Worm (Caenorhabditis elegans) whole organism, mixed stage, embryonic: ENCODE measurements around the gene ttll-5.

Source experiments
- M03D4.4 ChIP-seq: sonication (generic microtip); optimal IDR thresholded peaks from 2 replicates; lab custom pipeline; 2017; ENCODE audit warnings: mild to moderate bottlenecking, missing genetic modification characterization, missing compliant biosample characterization
- blmp-1 ChIP-seq: fragments of 150-350 bp; optimal IDR thresholded peaks from 2 replicates; lab custom pipeline; 2014; ENCODE audit warnings: missing biosample characterization, missing genetic modification characterization
- ceh-43 ChIP-seq: fragments of 200-800 bp; sonication (Bioruptor generic); optimal IDR thresholded peaks from 2 replicates; lab custom pipeline; 2018; ENCODE audit warnings: mild to moderate bottlenecking, missing genetic modification characterization, moderate library complexity, missing compliant biosample characterization
- ceh-83 ChIP-seq: fragments of 200-800 bp; sonication (Bioruptor generic); optimal IDR thresholded peaks from 2 replicates; lab custom pipeline; 2018; ENCODE audit warnings: mild to moderate bottlenecking, missing genetic modification characterization, missing compliant biosample characterization
- drap-1 ChIP-seq: fragments of 200-800 bp; sonication (Bioruptor generic); optimal IDR thresholded peaks from 3 replicates; lab custom pipeline; 2018; ENCODE audit warnings: mild to moderate bottlenecking, missing genetic modification characterization, missing compliant biosample characterization
- elt-1 ChIP-seq: sonication (generic microtip); optimal IDR thresholded peaks from 2 replicates; lab custom pipeline; 2017; ENCODE audit warnings: missing genetic modification characterization, mild to moderate bottlenecking, missing compliant biosample characterization, antibody characterized with exemption, moderate library complexity, borderline replicate concordance; ENCODE audit not compliant: insufficient read depth
- elt-3 ChIP-seq: fragments of 150-350 bp; optimal IDR thresholded peaks from 2 replicates; lab custom pipeline; 2014; ENCODE audit warnings: missing biosample characterization, missing genetic modification characterization
- ham-2 ChIP-seq: fragments of 200-800 bp; sonication (Bioruptor generic); optimal IDR thresholded peaks from 2 replicates; lab custom pipeline; 2018; ENCODE audit warnings: mild to moderate bottlenecking, missing genetic modification characterization, missing compliant biosample characterization
- hlh-1 ChIP-seq: fragments of 150-350 bp; optimal IDR thresholded peaks from 2 replicates; lab custom pipeline; 2014; ENCODE audit warnings: missing biosample characterization, missing genetic modification reagents, missing genetic modification characterization
- lin-32 ChIP-seq: fragments of 200-800 bp; sonication (Bioruptor generic); optimal IDR thresholded peaks from 2 replicates; lab custom pipeline; 2018; ENCODE audit warnings: mild to moderate bottlenecking, missing genetic modification characterization, missing compliant biosample characterization
- lsy-2 ChIP-seq: fragments of 150-350 bp; optimal IDR thresholded peaks from 2 replicates; lab custom pipeline; 2014; ENCODE audit warnings: missing biosample characterization, missing genetic modification characterization
- mab-5 ChIP-seq: fragments of 150-350 bp; optimal IDR thresholded peaks from 2 replicates; lab custom pipeline; 2014; ENCODE audit warnings: missing biosample characterization, missing genetic modification characterization
- nhr-12 ChIP-seq: fragments of 150-350 bp; optimal IDR thresholded peaks from 2 replicates; lab custom pipeline; 2014; ENCODE audit warnings: missing biosample characterization, missing genetic modification characterization
- nhr-2 ChIP-seq: fragments of 150-350 bp; optimal IDR thresholded peaks from 2 replicates; lab custom pipeline; 2014; ENCODE audit warnings: missing biosample characterization, missing genetic modification characterization
- nhr-237 ChIP-seq: fragments of 150-350 bp; optimal IDR thresholded peaks from 2 replicates; lab custom pipeline; 2014; ENCODE audit warnings: missing biosample characterization, missing genetic modification characterization
- nhr-28 ChIP-seq: fragments of 150-350 bp; optimal IDR thresholded peaks from 2 replicates; lab custom pipeline; 2014; ENCODE audit warnings: missing biosample characterization, missing genetic modification characterization
- nhr-76 ChIP-seq: sonication (generic microtip); optimal IDR thresholded peaks from 2 replicates; lab custom pipeline; 2017; ENCODE audit warnings: missing biosample characterization, missing genetic modification characterization
- pha-4 ChIP-seq: fragments of 150-350 bp; optimal IDR thresholded peaks from 2 replicates; lab custom pipeline; 2018; ENCODE audit warnings: missing biosample characterization, missing genetic modification reagents, missing genetic modification characterization
- sem-2 ChIP-seq: fragments of 200-800 bp; sonication (Bioruptor generic); optimal IDR thresholded peaks from 2 replicates; lab custom pipeline; 2018; ENCODE audit warnings: mild to moderate bottlenecking, missing genetic modification characterization, missing compliant biosample characterization
- snpc-4 ChIP-seq: fragments of 150-350 bp; optimal IDR thresholded peaks from 2 replicates; lab custom pipeline; 2014; ENCODE audit warnings: missing biosample characterization, missing genetic modification characterization
- sptf-1 ChIP-seq: sonication (generic microtip); optimal IDR thresholded peaks from 2 replicates; lab custom pipeline; 2017; ENCODE audit warnings: mild to moderate bottlenecking, missing genetic modification characterization, moderate library complexity, missing compliant biosample characterization
- tbx-8 ChIP-seq: fragments of 200-800 bp; sonication (Bioruptor generic); optimal IDR thresholded peaks from 2 replicates; lab custom pipeline; 2018; ENCODE audit warnings: mild to moderate bottlenecking, missing genetic modification characterization, moderate library complexity, missing compliant biosample characterization
- unc-120 ChIP-seq: sonication (generic microtip); optimal IDR thresholded peaks from 2 replicates; lab custom pipeline; 2017; ENCODE audit warnings: missing genetic modification characterization, missing compliant biosample characterization; ENCODE audit not compliant: poor library complexity, severe bottlenecking
- unc-39 ChIP-seq: fragments of 150-350 bp; optimal IDR thresholded peaks from 2 replicates; lab custom pipeline; 2014; ENCODE audit warnings: missing biosample characterization, missing genetic modification characterization
- unc-62 ChIP-seq: fragments of 150-350 bp; optimal IDR thresholded peaks from 2 replicates; lab custom pipeline; 2014; ENCODE audit warnings: missing biosample characterization, missing genetic modification reagents, missing genetic modification characterization
- zip-8 ChIP-seq: fragments of 150-350 bp; optimal IDR thresholded peaks from 2 replicates; lab custom pipeline; 2014; ENCODE audit warnings: missing biosample characterization, missing genetic modification characterization
- ztf-11 ChIP-seq: fragments of 150-350 bp; optimal IDR thresholded peaks from 2 replicates; lab custom pipeline; 2014; ENCODE audit warnings: missing biosample characterization, missing genetic modification characterization

ttll-5 gene

DNA sequence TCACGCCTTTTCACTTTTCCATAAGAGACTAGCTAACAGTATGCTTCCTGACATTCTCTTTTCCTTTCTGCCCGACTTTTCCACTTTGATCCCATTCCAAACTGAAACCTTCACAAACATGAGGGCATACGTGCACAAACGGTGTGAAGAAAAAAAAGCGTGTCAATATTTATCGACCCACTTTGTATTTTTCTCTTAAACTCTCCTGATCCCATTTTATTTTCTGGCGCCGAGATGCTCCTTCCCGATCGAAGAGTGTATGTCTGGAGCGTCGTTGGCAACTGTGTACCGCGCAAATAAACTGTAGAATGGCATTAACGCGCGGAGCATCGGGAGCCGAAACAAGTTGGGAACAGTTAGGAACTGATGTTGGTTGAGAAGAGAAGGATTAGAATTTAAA is 20.7 kb downstream of the ttll-5 start:
- TF ChIP-seq tbx-8 = no peak
- TF ChIP-seq nhr-237 = peak; percentile 27
- TF ChIP-seq, all 35 proteins: peak for 1

DNA sequence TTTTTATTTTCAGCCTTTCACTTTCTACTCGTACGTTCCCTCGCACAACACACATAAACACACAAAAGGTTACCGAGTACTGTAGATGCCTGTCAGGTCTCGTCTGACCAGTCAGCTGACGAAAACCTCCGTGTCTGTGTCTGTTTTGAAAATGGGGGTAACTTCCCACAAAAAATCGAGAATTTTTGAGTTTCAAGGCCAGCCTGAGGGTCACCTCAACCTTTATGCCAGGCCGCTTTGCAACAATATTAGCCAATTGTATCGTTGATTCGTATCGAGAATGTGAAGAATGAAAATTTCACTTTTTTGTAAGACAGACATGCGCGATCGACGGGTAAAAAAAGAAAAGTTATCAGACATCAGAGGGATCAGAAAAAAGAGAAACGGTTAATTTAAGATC is 22.2 kb downstream of the ttll-5 start:
- no peak for TF ChIP-seq tbx-8
- TF ChIP-seq snpc-4 (tag; lab: Kevin White, UChicago) = no peak
- TF ChIP-seq ztf-11 (tag; lab: Kevin White, UChicago) = no peak
- TF ChIP-seq nhr-76 (tag; lab: Kevin White, UChicago) = no peak
- TF ChIP-seq nhr-2 = no peak
- TF ChIP-seq unc-39 (tag; lab: Kevin White, UChicago) = no peak
- no peak for TF ChIP-seq ceh-43
- TF ChIP-seq sem-2 (GFP tag; lab: Kevin White, UChicago) = no peak
- no peak for TF ChIP-seq zip-8
- no peak for TF ChIP-seq M03D4.4 (tag; lab: Kevin White, UChicago)

DNA sequence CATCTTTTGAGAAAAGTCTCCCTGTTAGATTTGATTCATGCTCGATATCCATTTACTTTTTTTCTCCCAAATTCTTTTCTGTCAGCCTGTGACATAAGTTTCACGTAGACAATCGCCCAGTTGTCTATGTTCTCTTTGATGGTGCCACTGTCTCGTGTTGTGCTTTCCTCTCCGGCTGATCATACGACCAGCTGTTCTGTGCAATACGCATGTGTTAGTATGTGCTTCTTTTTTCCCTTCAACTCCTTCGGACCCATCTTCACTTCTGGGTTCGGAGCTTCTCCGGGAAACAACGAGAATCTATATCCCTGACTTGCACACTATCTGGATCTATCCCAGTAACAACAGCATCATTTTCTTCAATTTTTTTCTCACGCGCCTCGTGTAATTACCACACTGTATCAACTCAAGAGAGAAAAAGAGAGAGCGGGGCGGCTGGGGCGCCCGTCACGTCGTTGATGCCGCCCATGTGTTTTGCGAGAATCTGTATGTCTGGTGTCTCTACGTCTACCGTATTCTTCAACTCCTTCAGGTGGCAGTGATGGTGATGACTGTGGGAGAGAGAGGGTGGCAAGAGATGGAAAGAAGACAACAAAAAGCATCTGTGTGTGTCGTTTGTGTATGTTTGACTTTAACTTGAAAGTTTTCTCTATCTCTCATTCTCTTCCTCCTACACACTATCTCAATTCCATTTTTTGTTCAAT is 23.1 kb downstream of the ttll-5 start:
- TF ChIP-seq M03D4.4 (tag; lab: Kevin White, UChicago) (no peak), sptf-1 (peak; percentile 20), elt-1 (tag; lab: Kevin White, UChicago) (no peak), hlh-1 (tag; lab: Kevin White, UChicago) (peak; percentile 96), ceh-83 (GFP tag; lab: Kevin White, UChicago) (peak; percentile 10), nhr-237 (peak; percentile 16), nhr-12 (tag; lab: Kevin White, UChicago) (no peak), unc-62 (GFP tag; lab: Kevin White, UChicago) (peak; percentile 58), unc-120 (tag; lab: Kevin White, UChicago) (peak; percentile 79)

DNA sequence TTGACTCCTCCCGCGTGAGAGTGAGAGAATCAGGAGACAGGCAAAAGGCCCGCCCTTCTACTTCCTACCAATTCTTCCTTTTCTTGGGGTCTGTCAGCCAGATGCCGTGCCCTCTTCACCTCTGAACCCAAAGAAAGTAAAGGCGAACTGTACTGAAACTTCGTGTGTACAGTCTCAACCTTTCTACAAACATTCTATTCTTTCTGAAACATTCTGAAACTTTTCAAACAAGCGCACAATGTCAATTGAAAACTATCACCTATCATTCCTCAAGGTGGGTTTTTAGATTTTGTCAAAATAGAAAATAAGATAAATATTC is 23.6 kb downstream of the ttll-5 start:
- TF ChIP-seq M03D4.4 (tag; lab: Kevin White, UChicago) (no peak), lin-32 (GFP tag; lab: Kevin White, UChicago) (no peak), nhr-2 (no peak), drap-1 (no peak), elt-1 (tag; lab: Kevin White, UChicago) (no peak), sptf-1 (no peak)

DNA sequence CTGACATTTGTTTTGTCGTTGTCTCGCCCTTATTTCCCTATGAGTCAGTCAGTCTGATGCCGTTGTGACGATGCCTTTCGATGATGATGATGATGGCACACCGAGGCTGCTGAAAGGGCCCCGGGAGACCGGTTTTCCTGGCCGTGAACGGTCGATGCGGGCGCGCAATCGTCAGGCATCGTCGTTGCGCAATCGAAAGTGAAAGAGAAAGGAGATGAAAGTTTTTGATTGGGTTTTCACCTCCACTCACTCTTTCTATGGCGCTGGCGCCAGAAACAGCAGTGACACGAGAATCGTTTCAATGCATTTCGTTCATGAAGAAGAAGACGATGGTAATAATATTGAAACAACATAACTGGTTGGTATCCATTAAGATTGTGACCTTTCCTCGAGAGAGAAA is 24.1 kb downstream of the ttll-5 start:
- peak; percentile 30 for TF ChIP-seq zip-8
- peak; percentile 96 for TF ChIP-seq blmp-1
- TF ChIP-seq elt-3 (tag; lab: Kevin White, UChicago) = peak; percentile 11
- peak; percentile 14 for TF ChIP-seq sptf-1
- TF ChIP-seq ham-2 = peak; percentile 30
- TF ChIP-seq nhr-12 (tag; lab: Kevin White, UChicago) = no peak

DNA sequence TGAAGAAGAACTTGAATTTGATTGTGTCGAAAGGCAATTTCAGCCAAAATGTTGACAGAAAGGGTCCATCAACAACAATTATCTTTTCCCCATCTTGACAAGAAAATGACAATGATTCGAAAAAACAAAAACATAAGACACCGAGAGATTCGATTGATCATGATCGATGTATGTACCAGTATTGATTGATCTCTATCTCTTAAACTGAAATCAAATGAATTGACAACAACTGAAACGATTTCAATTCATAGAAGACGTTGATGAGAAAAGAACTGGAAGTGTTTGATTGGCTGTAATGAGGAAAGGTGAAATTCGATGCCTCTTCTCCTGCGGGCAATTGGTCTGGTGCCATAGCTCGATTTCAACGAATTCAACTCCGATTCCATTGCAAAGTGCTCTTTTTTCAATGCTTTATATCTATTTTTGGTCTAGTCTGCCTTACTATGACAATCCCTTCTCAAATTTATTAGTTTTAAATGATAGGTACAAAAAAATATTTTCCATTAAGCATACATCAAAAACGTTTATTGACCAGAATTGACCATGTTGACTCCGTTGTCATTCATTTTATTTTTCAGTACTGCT is 24.6 kb downstream of the ttll-5 start:
- TF ChIP-seq ceh-83 (GFP tag; lab: Kevin White, UChicago) (no peak), unc-120 (tag; lab: Kevin White, UChicago) (no peak), M03D4.4 (tag; lab: Kevin White, UChicago) (no peak), unc-62 (GFP tag; lab: Kevin White, UChicago) (no peak), lsy-2 (no peak), blmp-1 (no peak), sptf-1 (no peak), pha-4 (tag; lab: Kevin White, UChicago) (no peak), nhr-28 (no peak), mab-5 (tag; lab: Kevin White, UChicago) (no peak), ceh-43 (no peak)
